Worm (Caenorhabditis elegans): ENCODE measurements around the gene coq-3.

coq-3 gene

DNA sequence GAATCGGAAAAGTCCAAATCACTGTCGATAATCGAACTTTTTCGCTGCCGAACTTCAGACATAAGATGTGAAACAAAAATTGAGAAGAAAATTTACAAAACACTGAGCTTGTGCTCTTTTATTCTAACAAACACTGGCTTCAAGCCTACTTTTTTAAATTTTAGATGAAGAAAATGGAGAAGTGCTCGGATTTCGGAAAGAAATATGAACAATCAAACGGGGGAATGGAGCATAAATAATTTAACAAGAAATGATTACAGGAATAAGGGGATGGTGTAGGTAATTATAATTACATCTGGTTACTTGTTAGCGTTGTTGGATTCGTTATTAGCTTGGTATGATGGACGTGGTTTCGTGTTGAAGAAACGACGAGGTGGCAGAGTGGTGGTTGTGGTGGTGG lies 24.8 kb downstream of the coq-3 start, which contains the start of gene degl-1:
degl-1 (minus strand) TSS at position 101 of the 400 bp plus-strand sequence.
- TF ChIP-seq nhr-11 (tag; optimal IDR thresholded peaks at IDR 0.05): no peak
- TF ChIP-seq gmeb-2 (tag; optimal IDR thresholded peaks at IDR 0.05): no peak
- TF ChIP-seq fkh-6 (tag; optimal IDR thresholded peaks at IDR 0.05): no peak
- TF ChIP-seq nhr-232 (tag; optimal IDR thresholded peaks at IDR 0.05): no peak
- no peak for TF ChIP-seq tbx-2 (tag; optimal IDR thresholded peaks at IDR 0.05)
- TF ChIP-seq unc-86 (tag; optimal IDR thresholded peaks at IDR 0.05): no peak
- no peak for TF ChIP-seq F13H6.1 (tag; optimal IDR thresholded peaks at IDR 0.05)
- no peak for TF ChIP-seq pax-1 (tag; optimal IDR thresholded peaks at IDR 0.05)
- TF ChIP-seq Y22D7AL.16 (tag; optimal IDR thresholded peaks at IDR 0.05): no peak
- TF ChIP-seq sdc-2 (tag; optimal IDR thresholded peaks at IDR 0.05): no peak
- no peak for TF ChIP-seq odd-2 (tag; optimal IDR thresholded peaks at IDR 0.05)
- no peak for TF ChIP-seq pha-2 (tag; optimal IDR thresholded peaks at IDR 0.05)

DNA sequence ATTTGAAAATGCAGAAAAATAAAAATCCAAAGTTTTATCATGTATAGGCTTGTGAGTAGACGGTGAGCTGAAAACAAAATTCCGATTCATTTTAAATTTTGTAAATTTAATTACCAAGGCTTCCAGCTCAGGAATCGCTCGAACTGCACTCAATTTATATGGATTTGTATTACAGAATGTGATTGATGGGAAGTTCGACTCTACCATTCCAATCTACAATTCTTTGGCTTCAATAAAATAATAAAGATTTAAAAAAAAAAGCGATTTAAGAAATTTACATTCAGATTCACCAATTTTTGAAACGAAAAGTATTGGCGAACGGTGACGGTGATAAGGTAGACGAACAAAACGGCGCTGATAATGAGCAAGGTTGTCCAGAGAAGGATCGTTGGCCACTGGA lies 25.5 kb downstream of the coq-3 start:
- no peak for TF ChIP-seq nhr-232 (tag; optimal IDR thresholded peaks at IDR 0.05)
- no peak for TF ChIP-seq pha-4 (tag; optimal IDR thresholded peaks at IDR 0.05)
- no peak for TF ChIP-seq eyg-1 (tag; optimal IDR thresholded peaks at IDR 0.05)
- no peak for TF ChIP-seq dve-1 (tag; optimal IDR thresholded peaks at IDR 0.05)
- TF ChIP-seq unc-55 (GFP tag; optimal IDR thresholded peaks at IDR 0.05): no peak
- TF ChIP-seq ceh-14 (tag; optimal IDR thresholded peaks at IDR 0.05): no peak
- no peak for TF ChIP-seq elt-4 (tag; optimal IDR thresholded peaks at IDR 0.05)

DNA sequence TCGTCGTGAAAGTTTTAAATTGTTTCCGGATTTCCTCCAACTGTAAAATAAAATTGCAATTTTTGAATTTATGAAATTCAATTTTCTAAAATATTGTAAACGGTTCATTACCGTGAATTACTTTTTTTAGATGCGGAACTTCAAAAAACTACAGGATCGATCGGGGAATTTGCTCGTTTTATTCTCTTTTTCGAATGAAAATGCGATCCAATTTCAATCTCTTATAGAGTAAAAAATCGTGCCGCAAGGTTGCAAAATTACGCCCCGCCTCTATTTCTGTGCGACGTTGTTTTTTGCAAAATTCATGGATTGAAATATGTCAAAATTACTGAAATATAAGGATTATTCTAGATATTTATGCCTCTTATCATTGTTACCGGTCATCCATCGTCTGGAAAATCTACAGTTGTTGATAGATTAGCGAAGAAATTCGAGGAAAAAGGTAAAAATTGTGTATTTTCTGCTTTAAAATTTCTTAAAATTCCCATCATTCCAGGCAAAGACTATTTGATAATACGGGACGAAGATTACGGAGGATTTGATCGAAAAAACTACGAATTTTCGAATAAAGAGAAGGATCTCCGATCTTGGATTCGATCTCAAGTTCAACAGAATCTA lies 26.8 kb downstream of the coq-3 start, which contains the start of gene Y57G11C.43:
Y57G11C.43 (plus strand) TSS at position 224 of the 618 bp plus-strand sequence.
- TF ChIP-seq dmd-4 (tag; optimal IDR thresholded peaks at IDR 0.05; ENCODE audit: borderline replicate concordance) (no peak), lin-11 (tag; optimal IDR thresholded peaks at IDR 0.05) (no peak), elt-4 (tag; optimal IDR thresholded peaks at IDR 0.05) (no peak), tbx-2 (tag; optimal IDR thresholded peaks at IDR 0.05) (no peak), syd-9 (tag; optimal IDR thresholded peaks at IDR 0.05) (no peak), elt-2 (tag; optimal IDR thresholded peaks at IDR 0.05) (no peak), ceh-19 (GFP tag; optimal IDR thresholded peaks at IDR 0.05) (no peak), K09A11.1 (tag; optimal IDR thresholded peaks at IDR 0.05; ENCODE audit: insufficient read depth) (no peak), odd-2 (tag; optimal IDR thresholded peaks at IDR 0.05) (no peak)

DNA sequence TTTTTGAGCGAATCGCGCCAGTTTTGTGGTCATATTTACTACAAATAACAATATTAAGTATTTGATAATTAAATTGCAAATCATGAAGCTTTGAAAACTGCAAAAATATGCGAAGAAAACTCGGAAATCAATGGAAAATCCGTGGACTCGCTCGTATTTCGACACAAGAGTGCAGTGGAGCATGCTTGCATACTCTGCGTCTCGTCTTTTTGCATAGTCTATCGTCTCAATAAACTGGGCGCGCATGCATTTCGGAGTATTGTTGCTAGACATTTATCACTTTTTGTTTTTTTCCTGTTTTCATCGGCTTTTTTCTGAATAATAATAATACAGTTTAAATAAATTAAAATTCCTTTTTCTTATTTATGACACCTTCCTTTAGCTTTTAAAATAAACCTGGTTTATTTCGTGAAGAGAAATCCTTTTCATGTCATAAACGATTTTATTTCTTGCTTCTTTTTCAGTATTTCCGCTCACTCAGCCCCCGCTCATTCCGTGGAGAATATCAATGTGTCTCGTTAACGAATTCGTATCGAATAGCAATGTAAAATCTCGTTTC lies 28.4 kb downstream of the coq-3 start, which contains the start of the genes mrps-7 and Y57G11C.3:
mrps-7 (minus strand) TSS at position 38 of the 559 bp plus-strand sequence.
Y57G11C.3 (plus strand) TSS at position 509 of the 559 bp plus-strand sequence.
- TF ChIP-seq fax-1 (tag; optimal IDR thresholded peaks at IDR 0.05): no peak
- no peak for TF ChIP-seq ceh-2 (tag; optimal IDR thresholded peaks at IDR 0.05)
- TF ChIP-seq pha-2 (tag; optimal IDR thresholded peaks at IDR 0.05): no peak
- no peak for TF ChIP-seq ref-2 (tag; optimal IDR thresholded peaks at IDR 0.05)
- no peak for TF ChIP-seq ceh-45 (GFP tag; IDR thresholded peaks at IDR 0.05)
- no peak for TF ChIP-seq fkh-10 (GFP tag; optimal IDR thresholded peaks at IDR 0.05)
- no peak for TF ChIP-seq ets-4 (tag; optimal IDR thresholded peaks at IDR 0.05)
- no peak for TF ChIP-seq ama-1 (optimal IDR thresholded peaks at IDR 0.05)
- TF ChIP-seq unc-42 (tag; optimal IDR thresholded peaks at IDR 0.05): peak; percentile 49
- TF ChIP-seq ztf-16 (tag; optimal IDR thresholded peaks at IDR 0.05): peak; percentile 24
- TF ChIP-seq hlh-13 (GFP tag; optimal IDR thresholded peaks at IDR 0.05): no peak
- peak; percentile 81 for TF ChIP-seq unc-55 (GFP tag; optimal IDR thresholded peaks at IDR 0.05)
- TF ChIP-seq nhr-232 (tag; optimal IDR thresholded peaks at IDR 0.05): no peak
- no peak for TF ChIP-seq C38D4.7 (GFP tag; optimal IDR thresholded peaks at IDR 0.05)
- peak; percentile 72 for TF ChIP-seq ceh-48 (tag; optimal IDR thresholded peaks at IDR 0.05)
- peak; percentile 19 for TF ChIP-seq pros-1 (tag; optimal IDR thresholded peaks at IDR 0.05)
- peak; percentile 57 for TF ChIP-seq ceh-31 (tag; optimal IDR thresholded peaks at IDR 0.05)
- TF ChIP-seq tbx-2 (tag; optimal IDR thresholded peaks at IDR 0.05): peak; percentile 55
- TF ChIP-seq sox-4 (tag; optimal IDR thresholded peaks at IDR 0.05): no peak
- no peak for TF ChIP-seq ceh-14 (tag; optimal IDR thresholded peaks at IDR 0.05)
- TF ChIP-seq zip-5 (tag; optimal IDR thresholded peaks at IDR 0.05): no peak
- TF ChIP-seq elt-2 (tag; optimal IDR thresholded peaks at IDR 0.05): peak; percentile 51
- TF ChIP-seq sox-2 (GFP tag; IDR thresholded peaks at IDR 0.05): no peak
- no peak for TF ChIP-seq Y22D7AL.16 (tag; optimal IDR thresholded peaks at IDR 0.05)
- no peak for TF ChIP-seq nhr-11 (tag; optimal IDR thresholded peaks at IDR 0.05)
- peak; percentile 84 for TF ChIP-seq ceh-30 (tag; optimal IDR thresholded peaks at IDR 0.05)
- no peak for TF ChIP-seq tbx-7 (tag; optimal IDR thresholded peaks at IDR 0.05)
- peak; percentile 44 for TF ChIP-seq hlh-30 (tag; optimal IDR thresholded peaks at IDR 0.05; ENCODE audit: insufficient read depth)
- TF ChIP-seq lim-6 (tag; optimal IDR thresholded peaks at IDR 0.05): no peak
- TF ChIP-seq pax-1 (tag; optimal IDR thresholded peaks at IDR 0.05): peak; percentile 80

Measured in whole organism, late embryonic.